Worm (Caenorhabditis elegans): ENCODE results near the gene grl-3.

ce11 chrV:11421605-11422004 lies 10.3 kb downstream of the grl-3 start, which contains the start of gene des-2:
- TF ChIP-seq ceh-6 (GFP tag; optimal IDR thresholded peaks at IDR 0.05) (no peak), ceh-14 (tag; optimal IDR thresholded peaks at IDR 0.05) (no peak), ahr-1 (tag; optimal IDR thresholded peaks at IDR 0.05) (no peak), pha-4 (tag; optimal IDR thresholded peaks at IDR 0.05) (no peak), dmd-4 (tag; optimal IDR thresholded peaks at IDR 0.05; ENCODE audit: borderline replicate concordance) (no peak), ref-2 (tag; optimal IDR thresholded peaks at IDR 0.05) (no peak), ceh-45 (GFP tag; IDR thresholded peaks at IDR 0.05) (no peak), eyg-1 (tag; optimal IDR thresholded peaks at IDR 0.05) (no peak), ama-1 (optimal IDR thresholded peaks at IDR 0.05) (no peak), syd-9 (tag; optimal IDR thresholded peaks at IDR 0.05) (no peak), K02D7.2 (tag; optimal IDR thresholded peaks at IDR 0.05) (no peak), unc-55 (GFP tag; optimal IDR thresholded peaks at IDR 0.05) (no peak), nfya-1 (tag; optimal IDR thresholded peaks at IDR 0.05) (no peak), ceh-34 (tag; optimal IDR thresholded peaks at IDR 0.05) (no peak)
